Fruit fly (Drosophila melanogaster) whole organism, wandering third instar larva: ENCODE results near the gene bur.
A peak's percentile ranks its signal among the peaks of the same experiment; 100 is the strongest.

Experiments used
- Abd-B ChIP-seq: fragments of >200 bp; optimal IDR thresholded peaks from 2 replicates; lab custom pipeline; 2017; ENCODE audit warnings: missing biosample characterization, missing genetic modification characterization
- CG32264 ChIP-seq: fragments of 200-800 bp; sonication (Bioruptor generic); optimal IDR thresholded peaks from 2 replicates; lab custom pipeline; 2016; ENCODE audit warnings: missing biosample characterization, missing genetic modification characterization
- CG9705 ChIP-seq: fragments of 200-800 bp; sonication (Bioruptor generic); optimal IDR thresholded peaks from 2 replicates; lab custom pipeline; 2018; ENCODE audit warnings: missing biosample characterization, mild to moderate bottlenecking, missing genetic modification characterization
- CrebA ChIP-seq: fragments of 200-800 bp; sonication (Bioruptor generic); optimal IDR thresholded peaks from 2 replicates; lab custom pipeline; 2016; ENCODE audit warnings: missing biosample characterization, mild to moderate bottlenecking, missing genetic modification characterization, borderline replicate concordance
- Dfd ChIP-seq: fragments of >200 bp; optimal IDR thresholded peaks from 2 replicates; lab custom pipeline; 2017; ENCODE audit warnings: missing biosample characterization, missing genetic modification characterization
- Dif ChIP-seq: fragments of 200-275, 200-300 bp; sonication (Bioruptor generic); optimal IDR thresholded peaks from 2 replicates; lab custom pipeline; 2018; ENCODE audit warnings: missing biosample characterization, missing genetic modification characterization; ENCODE audit not compliant: partially characterized antibody
- GATAd ChIP-seq: sonication (Bioruptor generic); optimal IDR thresholded peaks from 2 replicates; lab custom pipeline; 2016; ENCODE audit warnings: missing biosample characterization, missing genetic modification characterization
- Hnf4 ChIP-seq: fragments of 200-800 bp; sonication (Bioruptor generic); optimal IDR thresholded peaks from 2 replicates; lab custom pipeline; 2016; ENCODE audit warnings: missing biosample characterization, mild to moderate bottlenecking, missing genetic modification characterization
- Hr78 ChIP-seq: fragments of >200 bp; optimal IDR thresholded peaks from 2 replicates; lab custom pipeline; 2017; ENCODE audit warnings: missing biosample characterization, missing genetic modification characterization
- Hr83 ChIP-seq: fragments of 200-300 bp; sonication (Bioruptor generic); optimal IDR thresholded peaks from 2 replicates; lab custom pipeline; 2016; ENCODE audit warnings: missing biosample characterization, mild to moderate bottlenecking, missing genetic modification characterization, moderate library complexity; ENCODE audit not compliant: poor library complexity, severe bottlenecking
- Jra ChIP-seq: sonication (Bioruptor generic); optimal IDR thresholded peaks from 2 replicates; lab custom pipeline; 2016; ENCODE audit warnings: missing biosample characterization, missing genetic modification characterization
- Mio ChIP-seq: sonication (Bioruptor generic); optimal IDR thresholded peaks from 2 replicates; lab custom pipeline; 2016; ENCODE audit warnings: missing biosample characterization, missing genetic modification characterization
- N ChIP-seq: fragments of >200 bp; optimal IDR thresholded peaks from 2 replicates; lab custom pipeline; 2018; ENCODE audit warnings: missing biosample characterization, missing external identifiers, missing genetic modification characterization
- OdsH ChIP-seq: fragments of 200-800 bp; sonication (Bioruptor generic); optimal IDR thresholded peaks from 2 replicates; lab custom pipeline; 2016; ENCODE audit warnings: missing biosample characterization, mild to moderate bottlenecking, missing genetic modification characterization
- Rel ChIP-seq, 2 experiments: fragments of 200-800 bp; sonication (Bioruptor generic) in 1 of 2; optimal IDR thresholded peaks; 2 replicates in 1 of 2; 3 replicates in 1 of 2; lab custom pipeline; 2016 to 2019; ENCODE audit warnings: mild to moderate bottlenecking in 2 of 2, missing biosample characterization in 2 of 2, missing genetic modification characterization in 2 of 2, moderate library complexity in 1 of 2
- Sp1 ChIP-seq: fragments of 200-800 bp; sonication (Bioruptor generic); optimal IDR thresholded peaks from 3 replicates; lab custom pipeline; 2019; ENCODE audit warnings: missing biosample characterization, mild to moderate bottlenecking, missing genetic modification characterization, moderate library complexity
- Vsx2 ChIP-seq: fragments of 200-300, 225-300 bp; sonication (Bioruptor generic); optimal IDR thresholded peaks from 2 replicates; lab custom pipeline; 2018; ENCODE audit warnings: missing biosample characterization, missing genetic modification characterization; ENCODE audit not compliant: partially characterized antibody
- br ChIP-seq: fragments of 200-800 bp; sonication (Bioruptor generic); optimal IDR thresholded peaks from 2 replicates; lab custom pipeline; 2016; ENCODE audit warnings: missing biosample characterization, missing genetic modification characterization
- brk ChIP-seq: fragments of 200-800 bp; sonication (Bioruptor generic); optimal IDR thresholded peaks from 2 replicates; lab custom pipeline; 2016; ENCODE audit warnings: missing biosample characterization, mild to moderate bottlenecking, missing genetic modification characterization
- dl ChIP-seq, 2 experiments: fragments of 175-275, 200-275 bp in 1 of 2; fragments of 200-275 bp in 1 of 2; sonication (Bioruptor generic); optimal IDR thresholded peaks; lab custom pipeline; 2018; ENCODE audit warnings: mild to moderate bottlenecking in 2 of 2, missing biosample characterization in 2 of 2, missing genetic modification characterization in 2 of 2, moderate library complexity in 2 of 2; ENCODE audit not compliant: partially characterized antibody in 2 of 2, insufficient read depth in 1 of 2
- dmrt93B ChIP-seq: fragments of 200-800 bp; sonication (Bioruptor generic); optimal IDR thresholded peaks from 2 replicates; lab custom pipeline; 2018; ENCODE audit warnings: missing biosample characterization, mild to moderate bottlenecking, missing genetic modification characterization
- dsf ChIP-seq: sonication (Bioruptor generic); optimal IDR thresholded peaks from 2 replicates; lab custom pipeline; 2016; ENCODE audit warnings: missing biosample characterization, missing genetic modification characterization, borderline replicate concordance
- ey ChIP-seq: fragments of 200-800 bp; sonication (Bioruptor generic); optimal IDR thresholded peaks from 2 replicates; lab custom pipeline; 2016; ENCODE audit warnings: missing biosample characterization, missing genetic modification characterization
- fru ChIP-seq: fragments of 200-800 bp; sonication (Bioruptor generic); optimal IDR thresholded peaks from 3 replicates; lab custom pipeline; 2016; ENCODE audit warnings: missing biosample characterization, mild to moderate bottlenecking, missing genetic modification characterization
- h ChIP-seq: fragments of 200-800 bp; sonication (Bioruptor generic); optimal IDR thresholded peaks from 3 replicates; lab custom pipeline; 2016; ENCODE audit warnings: missing biosample characterization, mild to moderate bottlenecking, missing genetic modification characterization
- jim ChIP-seq: fragments of 175-275, 200-325 bp; sonication (Bioruptor generic); optimal IDR thresholded peaks from 2 replicates; lab custom pipeline; 2016; ENCODE audit warnings: missing biosample characterization, mild to moderate bottlenecking, missing genetic modification characterization
- lola ChIP-seq: fragments of >200 bp; optimal IDR thresholded peaks from 2 replicates; lab custom pipeline; 2017; ENCODE audit warnings: missing biosample characterization, missing genetic modification characterization
- pan ChIP-seq: fragments of >200 bp; optimal IDR thresholded peaks from 2 replicates; lab custom pipeline; 2017
- psq ChIP-seq: fragments of 200-800 bp; sonication (Bioruptor generic); optimal IDR thresholded peaks from 3 replicates; lab custom pipeline; 2017; ENCODE audit warnings: missing biosample characterization, mild to moderate bottlenecking, missing genetic modification characterization, moderate library complexity
- rgr ChIP-seq: fragments of 200-800 bp; sonication (Bioruptor generic); optimal IDR thresholded peaks from 3 replicates; lab custom pipeline; 2016; ENCODE audit warnings: missing biosample characterization, mild to moderate bottlenecking, missing genetic modification characterization
- sv ChIP-seq: fragments of 200-800 bp; sonication (Bioruptor generic); optimal IDR thresholded peaks from 3 replicates; lab custom pipeline; 2016; ENCODE audit warnings: missing biosample characterization, missing genetic modification characterization
- tai ChIP-seq: sonication (Bioruptor generic); optimal IDR thresholded peaks from 2 replicates; lab custom pipeline; 2016; ENCODE audit warnings: missing biosample characterization, missing genetic modification characterization
- usp ChIP-seq: fragments of >200 bp; optimal IDR thresholded peaks from 2 replicates; lab custom pipeline; 2017; ENCODE audit warnings: missing biosample characterization, missing genetic modification characterization
- woc ChIP-seq: sonication (Bioruptor generic); optimal IDR thresholded peaks from 2 replicates; lab custom pipeline; 2016; ENCODE audit warnings: missing biosample characterization, mild to moderate bottlenecking, missing genetic modification characterization

bur gene

dm6 chr2L:21178436-21179216 lies 857 bp downstream of the bur start:
- TF ChIP-seq sv (GFP tag; lab: Kevin White, UChicago), result no peak
- no peak for TF ChIP-seq CG9705
- peak; percentile 65 for TF ChIP-seq Vsx2
- peak; percentile 51 for TF ChIP-seq psq (GFP tag; lab: Kevin White, UChicago)
- TF ChIP-seq jim (GFP tag; lab: Kevin White, UChicago), result no peak
- no peak for TF ChIP-seq Abd-B (GFP tag; lab: Kevin White, UChicago)

dm6 chr2L:21172922-21173321 lies 6.6 kb downstream of the bur start, which contains the start of gene CG31627:
TSS of gene CG31627 (plus strand) at chr2L:21173222.
- TF ChIP-seq br (GFP tag; lab: Kevin White, UChicago) (no peak), dl (GFP tag; optimal IDR thresholded peaks at IDR 0.05; lab: Kevin White, UChicago; ENCODE audit: insufficient read depth in 1 of 2, partially characterized antibody in 2 of 2) (no peak), Hr83 (GFP tag; lab: Kevin White, UChicago) (no peak), psq (GFP tag; lab: Kevin White, UChicago) (no peak), tai (GFP tag; lab: Kevin White, UChicago) (no peak), OdsH (GFP tag; lab: Kevin White, UChicago) (no peak), CrebA (GFP tag; lab: Kevin White, UChicago) (no peak), rgr (GFP tag; lab: Kevin White, UChicago) (no peak), Vsx2 (no peak), jim (GFP tag; lab: Kevin White, UChicago) (no peak), lola (no peak), GATAd (GFP tag; lab: Kevin White, UChicago) (no peak)

dm6 chr2L:21169863-21170262 lies 9.6 kb downstream of the bur start:
- TF ChIP-seq CrebA (GFP tag; lab: Kevin White, UChicago), result no peak
- no peak for TF ChIP-seq Hr78 (GFP tag; lab: Kevin White, UChicago)
- TF ChIP-seq Sp1 (GFP tag; lab: Kevin White, UChicago), result no peak
- no peak for TF ChIP-seq ey (GFP tag; lab: Kevin White, UChicago)
- TF ChIP-seq CG32264, result no peak
- no peak for TF ChIP-seq lola
- no peak for TF ChIP-seq pan (lab: Kevin White, UChicago)
- no peak for TF ChIP-seq br (GFP tag; lab: Kevin White, UChicago)
- no peak for TF ChIP-seq fru (GFP tag; lab: Kevin White, UChicago)
- no peak for TF ChIP-seq Abd-B (GFP tag; lab: Kevin White, UChicago)
- no peak for TF ChIP-seq brk (GFP tag; lab: Kevin White, UChicago)

- TF ChIP-seq Rel (GFP tag; optimal IDR thresholded peaks at IDR 0.05; lab: Kevin White, UChicago) (no peak), Rel (tag; optimal IDR thresholded peaks at IDR 0.05; lab: Kevin White, UChicago) (peak; percentile 76), h (GFP tag; lab: Kevin White, UChicago) (no peak)
Observed at dm6 chr2L:21169160-21169624, 10.3 kb downstream of the bur start.

- no peak for TF ChIP-seq dsf
- TF ChIP-seq N (GFP tag; lab: Kevin White, UChicago), result no peak
- no peak for TF ChIP-seq lola
- TF ChIP-seq Dfd (GFP tag; lab: Kevin White, UChicago), result no peak
- no peak for TF ChIP-seq Abd-B (GFP tag; lab: Kevin White, UChicago)
- TF ChIP-seq Dif (GFP tag; lab: Kevin White, UChicago), result no peak
- peak; percentile 86 for TF ChIP-seq OdsH (GFP tag; lab: Kevin White, UChicago)
- peak; percentile 82 for TF ChIP-seq dmrt93B (GFP tag; lab: Kevin White, UChicago)
- TF ChIP-seq Hr78 (GFP tag; lab: Kevin White, UChicago), result no peak
- TF ChIP-seq CrebA (GFP tag; lab: Kevin White, UChicago), result no peak
- peak; percentile 89 for TF ChIP-seq CG9705
- peak; percentile 84 for TF ChIP-seq ey (GFP tag; lab: Kevin White, UChicago)
- peak; percentile 85 for TF ChIP-seq Hnf4
- no peak for TF ChIP-seq Hr83 (GFP tag; lab: Kevin White, UChicago)
- no peak for TF ChIP-seq usp (GFP tag; lab: Kevin White, UChicago)
- TF ChIP-seq jim (GFP tag; lab: Kevin White, UChicago), result no peak
- peak; percentile 96 for TF ChIP-seq woc (GFP tag; lab: Kevin White, UChicago)
- peak; percentile 85 for TF ChIP-seq Sp1 (GFP tag; lab: Kevin White, UChicago)
- no peak for TF ChIP-seq tai (GFP tag; lab: Kevin White, UChicago)
- peak; percentile 91 for TF ChIP-seq br (GFP tag; lab: Kevin White, UChicago)
- TF ChIP-seq Rel (GFP tag; optimal IDR thresholded peaks at IDR 0.05; lab: Kevin White, UChicago), result no peak
- peak; percentile 71 for TF ChIP-seq Rel (tag; optimal IDR thresholded peaks at IDR 0.05; lab: Kevin White, UChicago)
- no peak for TF ChIP-seq dl (GFP tag; optimal IDR thresholded peaks at IDR 0.05; lab: Kevin White, UChicago; ENCODE audit: insufficient read depth in 1 of 2, partially characterized antibody in 2 of 2)
- peak; percentile 76 for TF ChIP-seq GATAd (GFP tag; lab: Kevin White, UChicago)
- no peak for TF ChIP-seq pan (lab: Kevin White, UChicago)
- peak; percentile 15 for TF ChIP-seq Mio (GFP tag; lab: Kevin White, UChicago)
- peak; percentile 74 for TF ChIP-seq Jra
- TF ChIP-seq rgr (GFP tag; lab: Kevin White, UChicago), result peak; percentile 84
Observed at dm6 chr2L:21168295-21169159, 11.0 kb downstream of the bur start, which contains the start of the genes mAcon1, CG43345 and CG43346. TSS of gene mAcon1 (plus strand) at chr2L:21168570. TSS of gene CG43345 (minus strand) at chr2L:21168581. TSS of gene CG43346 (minus strand) at chr2L:21168581.
